Fruit fly (Drosophila melanogaster) whole organism, embryonic: ENCODE measurements around the gene CG7656.

Experiments
- Bgb ChIP-seq: fragments of 200-800 bp; sonication (Bioruptor generic); IDR thresholded peaks from 2 replicates; pipeline ENCODE4 v1.3.6; 2022; ENCODE audit warnings: missing biosample characterization, missing genetic modification characterization; ENCODE audit not compliant: partially characterized antibody
- CG10147 ChIP-seq: fragments of 200-800 bp; sonication (Bioruptor generic); optimal IDR thresholded peaks from 2 replicates; lab custom pipeline; 2019; ENCODE audit warnings: missing biosample characterization, mild to moderate bottlenecking, missing genetic modification characterization, moderate library complexity
- CG13775 ChIP-seq: fragments of 200-800 bp; sonication (Bioruptor generic); optimal IDR thresholded peaks from 3 replicates; lab custom pipeline; 2017; ENCODE audit warnings: missing biosample characterization, mild to moderate bottlenecking, missing genetic modification characterization
- CG14860 ChIP-seq: fragments of 200-800 bp; sonication (Bioruptor generic); IDR thresholded peaks from 3 replicates; pipeline ENCODE4 v1.3.6; 2022; ENCODE audit warnings: missing biosample characterization, missing genetic modification characterization; ENCODE audit not compliant: partially characterized antibody
- CG15514 ChIP-seq: fragments of 200-800 bp; sonication (Bioruptor generic); optimal IDR thresholded peaks from 3 replicates; lab custom pipeline; 2017; ENCODE audit warnings: missing biosample characterization, missing genetic modification characterization, mild to moderate bottlenecking, moderate library complexity, missing genetic modification reagents
- CG1603 ChIP-seq: fragments of 200-800 bp; sonication (Bioruptor generic); optimal IDR thresholded peaks from 2 replicates; lab custom pipeline; 2019; ENCODE audit warnings: missing biosample characterization, mild to moderate bottlenecking, missing genetic modification characterization, moderate library complexity
- CG17186 ChIP-seq: fragments of 200-800 bp; sonication (Bioruptor generic); optimal IDR thresholded peaks from 3 replicates; lab custom pipeline; 2017; ENCODE audit warnings: missing biosample characterization, missing genetic modification reagents, missing genetic modification characterization
- CG17328 ChIP-seq: fragments of 200-800 bp; sonication (Bioruptor generic); IDR thresholded peaks from 2 replicates; pipeline ENCODE4 v1.3.6; 2022; ENCODE audit warnings: missing biosample characterization, missing genetic modification characterization
- CG2116 ChIP-seq: fragments of 200-800 bp; sonication (Bioruptor generic); optimal IDR thresholded peaks from 3 replicates; lab custom pipeline; 2018; ENCODE audit warnings: missing biosample characterization, mild to moderate bottlenecking, missing genetic modification characterization
- CG30403 ChIP-seq: fragments of 200-800 bp; sonication (Bioruptor generic); optimal IDR thresholded peaks from 3 replicates; lab custom pipeline; 2016; ENCODE audit warnings: missing biosample characterization, missing genetic modification characterization
- CG7963 ChIP-seq: fragments of 200-800 bp; sonication (Bioruptor generic); IDR thresholded peaks from 3 replicates; pipeline ENCODE4 v1.3.6; 2022; ENCODE audit warnings: missing biosample characterization, missing genetic modification characterization; ENCODE audit not compliant: partially characterized antibody
- CG8290 ChIP-seq, 3 experiments: fragments of 200-800 bp; sonication (Bioruptor generic); optimal IDR thresholded peaks; 2 replicates each; lab custom pipeline; 2016 to 2019; ENCODE audit warnings: missing biosample characterization in 3 of 3, missing genetic modification characterization in 3 of 3, mild to moderate bottlenecking in 2 of 3, moderate library complexity in 1 of 3
- Doc3 ChIP-seq: fragments of 200-800 bp; sonication (Bioruptor generic); IDR thresholded peaks from 3 replicates; pipeline ENCODE4 v1.3.6; 2022; ENCODE audit warnings: missing biosample characterization, missing genetic modification characterization; ENCODE audit not compliant: partially characterized antibody
- E2f2 ChIP-seq: fragments of 200-800 bp; sonication (Bioruptor generic); IDR thresholded peaks from 2 replicates; pipeline ENCODE4 v1.3.6; 2022; ENCODE audit warnings: missing biosample characterization, missing genetic modification characterization
- Ets97D ChIP-seq: fragments of 200-800 bp; sonication (Bioruptor generic); optimal IDR thresholded peaks from 3 replicates; lab custom pipeline; 2016; ENCODE audit warnings: missing biosample characterization, missing genetic modification characterization
- Fer1 ChIP-seq: fragments of 200-800 bp; sonication (Bioruptor generic); optimal IDR thresholded peaks from 2 replicates; lab custom pipeline; 2017; ENCODE audit warnings: missing biosample characterization, mild to moderate bottlenecking, missing genetic modification characterization
- HLH4C ChIP-seq: fragments of 200-800 bp; sonication (Bioruptor generic); IDR thresholded peaks from 3 replicates; pipeline ENCODE4 v1.3.6; 2022; ENCODE audit warnings: missing biosample characterization, missing genetic modification characterization; ENCODE audit not compliant: partially characterized antibody
- HLH54F ChIP-seq: fragments of 200-800 bp; sonication (Bioruptor generic); optimal IDR thresholded peaks from 3 replicates; lab custom pipeline; 2016; ENCODE audit warnings: missing biosample characterization, missing genetic modification characterization
- HmgZ ChIP-seq: fragments of 200-800 bp; sonication (Bioruptor generic); optimal IDR thresholded peaks from 2 replicates; lab custom pipeline; 2018; ENCODE audit warnings: missing biosample characterization, mild to moderate bottlenecking, missing genetic modification characterization
- Jarid2 ChIP-seq: fragments of 200-800 bp; sonication (Bioruptor generic); optimal IDR thresholded peaks from 3 replicates; lab custom pipeline; 2017; ENCODE audit warnings: mild to moderate bottlenecking, missing biosample characterization, missing genetic modification reagents, missing genetic modification characterization
- MBD-R2 ChIP-seq: fragments of 200-800 bp; sonication (Bioruptor generic); IDR thresholded peaks from 2 replicates; pipeline ENCODE4 v1.3.6; 2022; ENCODE audit warnings: missing biosample characterization, missing genetic modification characterization
- MESR4 ChIP-seq: fragments of 200-800 bp; sonication (Bioruptor generic); optimal IDR thresholded peaks from 2 replicates; lab custom pipeline; 2018; ENCODE audit warnings: missing biosample characterization, mild to moderate bottlenecking, missing genetic modification characterization, moderate library complexity
- Med ChIP-seq: fragments of 200-800 bp; sonication (Bioruptor generic); peaks from one replicate; lab custom pipeline; 2016; ENCODE audit warnings: missing biosample characterization, missing genetic modification characterization, mild to moderate bottlenecking, inconsistent platforms, moderate library complexity
- Oli ChIP-seq: fragments of 200-800 bp; sonication (Bioruptor generic); optimal IDR thresholded peaks from 2 replicates; lab custom pipeline; 2018; ENCODE audit warnings: missing biosample characterization, mild to moderate bottlenecking, missing genetic modification characterization, moderate library complexity
- Six4 ChIP-seq: fragments of 200-800 bp; sonication (Bioruptor generic); optimal IDR thresholded peaks from 2 replicates; lab custom pipeline; 2016; ENCODE audit warnings: missing biosample characterization, missing genetic modification characterization
- Sry-δ ChIP-seq: fragments of 200-800 bp; sonication (Bioruptor generic); optimal IDR thresholded peaks from 2 replicates; lab custom pipeline; 2016; ENCODE audit warnings: missing biosample characterization, missing genetic modification characterization
- chinmo ChIP-seq: fragments of 200-800 bp; sonication (Bioruptor generic); IDR thresholded peaks from 4 replicates; pipeline ENCODE4 v1.3.6; 2022; ENCODE audit warnings: missing biosample characterization, missing genetic modification characterization; ENCODE audit not compliant: partially characterized antibody
- crp ChIP-seq, 2 experiments: fragments of 200-800 bp; sonication (Bioruptor generic); optimal IDR thresholded peaks; 2 replicates in 1 of 2; 3 replicates in 1 of 2; lab custom pipeline; 2017; ENCODE audit warnings: missing biosample characterization in 2 of 2, missing genetic modification characterization in 2 of 2, mild to moderate bottlenecking in 1 of 2, moderate library complexity in 1 of 2
- da ChIP-seq: fragments of 200-800 bp; sonication (Bioruptor generic); optimal IDR thresholded peaks from 2 replicates; lab custom pipeline; 2016; ENCODE audit warnings: missing biosample characterization, missing genetic modification characterization
- exex ChIP-seq: fragments of 200-800 bp; sonication (Bioruptor generic); optimal IDR thresholded peaks from 4 replicates; lab custom pipeline; 2018; ENCODE audit warnings: missing biosample characterization, mild to moderate bottlenecking, missing genetic modification characterization, moderate library complexity
- fd102C ChIP-seq: fragments of 200-800 bp; sonication (Bioruptor generic); optimal IDR thresholded peaks from 2 replicates; lab custom pipeline; 2018; ENCODE audit warnings: missing biosample characterization, mild to moderate bottlenecking, missing genetic modification characterization, moderate library complexity
- fru ChIP-seq: fragments of >200 bp; optimal IDR thresholded peaks from 2 replicates; lab custom pipeline; 2017
- gce ChIP-seq: fragments of 200-800 bp; sonication (Bioruptor generic); IDR thresholded peaks from 3 replicates; pipeline ENCODE4 v1.3.6; 2022; ENCODE audit warnings: missing biosample characterization, missing genetic modification characterization
- hb ChIP-seq: fragments of 200-800 bp; sonication (Bioruptor generic); IDR thresholded peaks from 3 replicates; pipeline ENCODE4 v1.3.6; 2022; ENCODE audit warnings: missing biosample characterization, missing genetic modification characterization; ENCODE audit not compliant: partially characterized antibody
- kay ChIP-seq: fragments of 200-800 bp; sonication (Bioruptor generic); optimal IDR thresholded peaks from 2 replicates; lab custom pipeline; 2016; ENCODE audit warnings: missing biosample characterization, missing genetic modification characterization
- knrl ChIP-seq: fragments of 200-800 bp; sonication (Bioruptor generic); IDR thresholded peaks from 3 replicates; pipeline ENCODE4 v1.3.6; 2022; ENCODE audit warnings: missing biosample characterization, missing genetic modification characterization; ENCODE audit not compliant: partially characterized antibody
- nerfin-2 ChIP-seq: fragments of 200-800 bp; sonication (Bioruptor generic); IDR thresholded peaks from 2 replicates; pipeline ENCODE4 v1.3.6; 2022; ENCODE audit warnings: missing biosample characterization, missing genetic modification characterization; ENCODE audit not compliant: partially characterized antibody
- nom ChIP-seq: fragments of 200-800 bp; sonication (Bioruptor generic); optimal IDR thresholded peaks from 2 replicates; lab custom pipeline; 2017; ENCODE audit warnings: missing biosample characterization, missing genetic modification characterization, mild to moderate bottlenecking, moderate library complexity, missing genetic modification reagents
- onecut ChIP-seq: fragments of 200-800 bp; sonication (Bioruptor generic); IDR thresholded peaks from 2 replicates; pipeline ENCODE4 v1.3.6; 2022; ENCODE audit warnings: missing biosample characterization, missing genetic modification characterization
- phol ChIP-seq: fragments of 200-800 bp; sonication (Bioruptor generic); optimal IDR thresholded peaks from 3 replicates; lab custom pipeline; 2018; ENCODE audit warnings: missing biosample characterization, mild to moderate bottlenecking, missing genetic modification characterization, moderate library complexity
- ro ChIP-seq: fragments of 200-800 bp; sonication (Bioruptor generic); IDR thresholded peaks from 2 replicates; pipeline ENCODE4 v1.3.6; 2022; ENCODE audit warnings: missing biosample characterization, missing genetic modification characterization
- row ChIP-seq: fragments of 200-800 bp; sonication (Bioruptor generic); IDR thresholded peaks from 3 replicates; pipeline ENCODE4 v1.3.6; 2022; ENCODE audit warnings: missing biosample characterization, missing genetic modification characterization
- stwl ChIP-seq: fragments of 200-800 bp; sonication (Bioruptor generic); optimal IDR thresholded peaks from 3 replicates; lab custom pipeline; 2018; ENCODE audit warnings: missing biosample characterization, mild to moderate bottlenecking, missing genetic modification characterization, moderate library complexity
- tin ChIP-seq: fragments of 200-800 bp; sonication (Bioruptor generic); optimal IDR thresholded peaks from 3 replicates; lab custom pipeline; 2016; ENCODE audit warnings: missing biosample characterization, missing genetic modification characterization
- trem ChIP-seq: fragments of 200-800 bp; optimal IDR thresholded peaks from 3 replicates; lab custom pipeline; 2019; ENCODE audit warnings: missing biosample characterization, mild to moderate bottlenecking, missing genetic modification characterization, moderate library complexity
- zfh2 ChIP-seq: fragments of 200-800 bp; sonication (Bioruptor generic); optimal IDR thresholded peaks from 2 replicates; lab custom pipeline; 2016; ENCODE audit warnings: missing biosample characterization, missing genetic modification characterization

The CG7656 gene

DNA sequence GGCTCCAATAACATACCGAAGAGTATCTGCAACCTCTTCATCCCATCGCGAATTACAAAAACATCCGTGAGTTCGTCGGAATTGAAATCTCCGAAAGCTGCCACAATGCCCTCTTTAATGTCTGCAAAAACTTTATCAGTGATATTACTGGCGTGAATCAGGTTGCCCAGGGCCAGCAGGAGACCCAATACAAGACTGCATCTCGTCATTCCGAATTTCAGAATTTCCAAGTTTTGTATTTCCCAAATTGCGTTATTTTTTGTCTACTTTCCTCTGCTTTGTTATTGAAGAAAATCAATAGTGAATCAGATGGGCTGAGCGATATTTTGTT is 25.3 kb downstream of the CG7656 start:
- TF ChIP-seq Bgb (GFP tag; lab: Robert Waterston, UW) (peak; percentile 61), CG7963 (GFP tag; lab: Robert Waterston, UW) (peak; percentile 50; the same call in 1 of the 3 replicates), Sry-δ (GFP tag; lab: Kevin White, UChicago) (peak; percentile 38), MESR4 (GFP tag; lab: Kevin White, UChicago) (peak; percentile 80), Ets97D (no peak), Doc3 (GFP tag; lab: Robert Waterston, UW) (peak; percentile 27; the same call in 1 of the 3 replicates), ro (no peak), HLH4C (GFP tag; lab: Robert Waterston, UW) (peak; percentile 52; the same call in 1 of the 3 replicates), tin (GFP tag; lab: Kevin White, UChicago) (no peak), knrl (peak; percentile 43; the same call in 1 of the 3 replicates), HmgZ (tag; lab: Kevin White, UChicago) (no peak), chinmo (GFP tag; lab: Robert Waterston, UW) (0 out of 4 replicates have a peak, but pooled peaks have one; percentile 72), nerfin-2 (GFP tag; lab: Robert Waterston, UW) (peak; percentile 28; the same call in 1 of the 2 replicates), phol (no peak), gce (GFP tag; lab: Robert Waterston, UW) (0 out of 3 replicates have a peak, but pooled peaks have one; percentile 6), CG1603 (tag; lab: Kevin White, UChicago) (peak; percentile 30), Fer1 (GFP tag; lab: Kevin White, UChicago) (peak; percentile 27), hb (0 out of 3 replicates have a peak, but pooled peaks have one; percentile 7), fd102C (GFP tag; lab: Kevin White, UChicago) (no peak), onecut (peak; percentile 98)

- TF ChIP-seq HLH54F (GFP tag; lab: Kevin White, UChicago) (no peak), kay (GFP tag; lab: Kevin White, UChicago) (peak; percentile 91), Ets97D (peak; percentile 17), CG2116 (GFP tag; lab: Kevin White, UChicago) (peak; percentile 91), E2f2 (GFP tag; lab: Robert Waterston, UW) (peak; percentile 94), Med (GFP tag; lab: Kevin White, UChicago) (peak; percentile 68), zfh2 (GFP tag; lab: Kevin White, UChicago) (peak; percentile 9), CG17328 (no peak), trem (tag; lab: Kevin White, UChicago) (peak; percentile 66), CG14860 (GFP tag; lab: Robert Waterston, UW) (peak; percentile 59; the same call in 2 of the 3 replicates), da (peak; percentile 62), nom (GFP tag; lab: Kevin White, UChicago) (peak; percentile 100), CG17186 (GFP tag; lab: Kevin White, UChicago) (peak; percentile 66), Jarid2 (GFP tag; lab: Kevin White, UChicago) (peak; percentile 38), CG10147 (peak; percentile 38), crp (GFP tag; optimal IDR thresholded peaks at IDR 0.05; lab: Kevin White, UChicago) (peak in 1 of 2 experiments; percentile 26), CG15514 (GFP tag; lab: Kevin White, UChicago) (peak; percentile 66), Oli (tag; lab: Kevin White, UChicago) (no peak), CG7963 (GFP tag; lab: Robert Waterston, UW) (peak; percentile 64; the same call in 2 of the 3 replicates), fru (no peak), CG13775 (no peak), MBD-R2 (peak; percentile 24; the same call in 1 of the 2 replicates), row (peak; percentile 31; the same call in 1 of the 3 replicates), exex (tag; lab: Kevin White, UChicago) (peak; percentile 33), CG30403 (GFP tag; lab: Kevin White, UChicago) (peak; percentile 21), Six4 (peak; percentile 17), CG1603 (tag; lab: Kevin White, UChicago) (peak; percentile 3), stwl (tag; lab: Kevin White, UChicago) (peak; percentile 55), CG8290 (GFP tag; optimal IDR thresholded peaks at IDR 0.05; lab: Kevin White, UChicago) (peak; percentile 2), CG8290 (tag; optimal IDR thresholded peaks at IDR 0.05; lab: Kevin White, UChicago) (no peak)
Observed at dm6 chr3L:15553993-15554644, 33.9 kb downstream of the CG7656 start, which contains the start of gene AGO2. Gene AGO2, plus strand, starts transcription at chr3L:15554113.
